Fruit fly (Drosophila melanogaster) whole organism, adult: ENCODE measurements around the gene Ddr.

Experiments
- Clk ChIP-seq: fragments of 200-800 bp; sonication (Bioruptor generic); optimal IDR thresholded peaks from 2 replicates; lab custom pipeline; 2017; ENCODE audit warnings: missing biosample characterization, missing genetic modification characterization
- ovo ChIP-seq: fragments of 200-800 bp; sonication (Bioruptor generic); optimal IDR thresholded peaks from 2 replicates; lab custom pipeline; 2016; ENCODE audit warnings: missing biosample characterization, missing genetic modification characterization

dm6 chr2L:6215897-6216296 lies 37.0 kb upstream of the Ddr start:
- TF ChIP-seq ovo = no peak
- TF ChIP-seq Clk (GFP tag; lab: Kevin White, UChicago) = no peak
